Worm (Caenorhabditis elegans) whole organism, midembryonic: Measurements from ENCODE around the gene tag-297.

ENCODE experiments used
- cog-1 ChIP-seq: sonication (generic microtip); optimal IDR thresholded peaks from 2 replicates; lab custom pipeline; 2016; ENCODE audit warnings: missing genetic modification characterization, missing compliant biosample characterization
- klf-2 ChIP-seq: fragments of 200-800 bp; sonication (Bioruptor generic); conservative IDR thresholded peaks from 2 replicates; pipeline ENCODE4 v1.3.6; 2022; ENCODE audit warnings: missing genetic modification reagents, missing genetic modification characterization, missing compliant biosample characterization
- med-1 ChIP-seq: sonication (generic microtip); optimal IDR thresholded peaks from 2 replicates; lab custom pipeline; 2017; ENCODE audit warnings: missing genetic modification characterization, mild to moderate bottlenecking, missing compliant biosample characterization, antibody characterized with exemption, missing genetic modification reagents; ENCODE audit not compliant: insufficient read depth
- ztf-23 ChIP-seq: fragments of 200-800 bp; sonication (Bioruptor generic); IDR thresholded peaks from 2 replicates; pipeline ENCODE4 v1.3.6; 2022; ENCODE audit warnings: missing genetic modification reagents, missing genetic modification characterization, missing compliant biosample characterization

DNA sequence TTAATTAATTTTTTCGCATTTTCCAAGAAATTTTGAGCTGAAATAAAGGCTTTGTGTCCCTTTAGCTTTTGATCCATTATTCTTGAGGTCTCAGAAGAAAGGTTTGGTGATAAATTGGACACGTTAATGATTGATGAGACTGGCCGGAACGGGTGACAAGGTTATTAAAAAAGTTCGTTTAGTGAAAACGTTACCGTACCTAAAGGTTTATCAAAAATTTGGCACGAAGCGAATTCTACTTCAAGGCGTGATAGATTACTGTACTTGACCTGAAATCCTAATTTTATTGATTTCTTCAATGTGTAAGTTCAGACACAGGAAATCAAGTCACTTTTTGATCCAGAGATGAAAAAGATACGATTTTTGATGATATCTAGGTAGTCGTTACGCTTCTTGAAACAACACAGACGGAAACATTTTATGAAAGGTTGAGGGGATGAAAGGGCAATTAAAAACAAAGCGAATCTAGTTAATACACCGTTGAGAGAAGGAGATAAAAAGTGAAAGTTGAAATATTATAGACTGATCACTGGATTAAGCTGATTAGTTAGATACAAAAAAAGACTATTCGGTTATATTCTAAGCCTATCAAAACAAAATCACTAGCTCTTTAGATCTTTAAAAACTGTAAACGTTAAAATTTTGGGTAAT lies 16.8 kb upstream of the tag-297 start:
- no peak for TF ChIP-seq med-1 (GFP tag; lab: Kevin White, UChicago)
- TF ChIP-seq cog-1: no peak
- no peak for TF ChIP-seq ztf-23 (GFP tag; lab: Robert Waterston, UW)
- TF ChIP-seq klf-2 (GFP tag; lab: Robert Waterston, UW): no peak
